Worm (Caenorhabditis elegans) whole organism, midembryonic: Measurements from ENCODE around the gene srap-1.
A peak's percentile ranks its signal among the peaks of the same experiment; 100 is the strongest.

Experiments
- T22C8.4 ChIP-seq: fragments of 200-800 bp; sonication (Bioruptor generic); IDR thresholded peaks from 2 replicates; pipeline ENCODE4 v1.3.6; 2022; ENCODE audit warnings: missing genetic modification characterization, missing compliant biosample characterization
- cog-1 ChIP-seq: sonication (generic microtip); optimal IDR thresholded peaks from 2 replicates; lab custom pipeline; 2016; ENCODE audit warnings: missing genetic modification characterization, missing compliant biosample characterization
- flt-1 ChIP-seq: fragments of 200-800 bp; sonication (Bioruptor generic); IDR thresholded peaks from 2 replicates; pipeline ENCODE4 v1.3.6; 2022; ENCODE audit warnings: missing genetic modification characterization, missing compliant biosample characterization
- klf-2 ChIP-seq: fragments of 200-800 bp; sonication (Bioruptor generic); conservative IDR thresholded peaks from 2 replicates; pipeline ENCODE4 v1.3.6; 2022; ENCODE audit warnings: missing genetic modification reagents, missing genetic modification characterization, missing compliant biosample characterization
- med-1 ChIP-seq: sonication (generic microtip); optimal IDR thresholded peaks from 2 replicates; lab custom pipeline; 2017; ENCODE audit warnings: missing genetic modification characterization, mild to moderate bottlenecking, missing compliant biosample characterization, antibody characterized with exemption, missing genetic modification reagents; ENCODE audit not compliant: insufficient read depth
- ref-1 ChIP-seq: fragments of 200-800 bp; sonication (Bioruptor generic); conservative IDR thresholded peaks from 2 replicates; pipeline ENCODE4 v1.3.6; 2022; ENCODE audit warnings: missing genetic modification reagents, missing genetic modification characterization, missing compliant biosample characterization
- tab-1 ChIP-seq: fragments of 200-800 bp; sonication (Bioruptor generic); IDR thresholded peaks from 2 replicates; pipeline ENCODE4 v1.3.6; 2022; ENCODE audit warnings: missing genetic modification characterization, missing compliant biosample characterization
- ztf-23 ChIP-seq: fragments of 200-800 bp; sonication (Bioruptor generic); IDR thresholded peaks from 2 replicates; pipeline ENCODE4 v1.3.6; 2022; ENCODE audit warnings: missing genetic modification reagents, missing genetic modification characterization, missing compliant biosample characterization
- ztf-29 ChIP-seq: fragments of 200-800 bp; sonication (Bioruptor generic); IDR thresholded peaks from 2 replicates; pipeline ENCODE4 v1.3.6; 2022; ENCODE audit warnings: missing genetic modification reagents, missing genetic modification characterization, missing compliant biosample characterization

srap-1 gene

ce11 chrII:11185728-11186127 lies 17.3 kb upstream of the srap-1 start, which contains the start of gene sfxn-1.2:
sfxn-1.2 (plus strand) TSS chrII:11186028.
- no peak for TF ChIP-seq ztf-23 (GFP tag; lab: Robert Waterston, UW)
- TF ChIP-seq flt-1 (GFP tag; lab: Robert Waterston, UW), result no peak
- no peak for TF ChIP-seq ref-1 (GFP tag; lab: Robert Waterston, UW)
- no peak for TF ChIP-seq tab-1 (GFP tag; lab: Robert Waterston, UW)
- TF ChIP-seq cog-1, result no peak
- no peak for TF ChIP-seq med-1 (GFP tag; lab: Kevin White, UChicago)
- TF ChIP-seq ztf-29, result no peak
- TF ChIP-seq T22C8.4 (GFP tag; lab: Robert Waterston, UW), result no peak
- TF ChIP-seq klf-2, result no peak

DNA sequence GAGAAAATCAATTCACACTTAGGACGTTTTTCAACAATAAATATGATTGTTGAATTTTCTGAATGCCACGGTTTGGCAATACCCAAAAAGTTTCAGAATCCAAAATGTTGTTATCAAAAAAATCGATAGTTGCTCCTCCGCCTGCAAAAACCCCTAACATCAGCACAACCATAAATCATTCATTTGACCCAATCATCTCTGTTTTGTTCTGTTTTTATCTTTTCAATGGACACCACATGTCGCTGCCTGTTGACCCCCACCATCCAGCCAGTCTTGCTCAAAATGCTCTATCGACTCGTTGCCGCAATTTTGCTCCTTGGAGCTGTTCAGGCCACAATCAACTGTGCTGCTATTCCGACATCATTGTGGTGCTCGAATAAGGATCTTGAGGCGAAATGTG lies 15.0 kb upstream of the srap-1 start, which contains the start of gene F37H8.5:
TSS of gene F37H8.5 (plus strand) at position 181 of the 400 bp plus-strand sequence.
- TF ChIP-seq cog-1, result no peak
- no peak for TF ChIP-seq ref-1 (GFP tag; lab: Robert Waterston, UW)
- no peak for TF ChIP-seq T22C8.4 (GFP tag; lab: Robert Waterston, UW)
- TF ChIP-seq ztf-23 (GFP tag; lab: Robert Waterston, UW), result no peak
- TF ChIP-seq flt-1 (GFP tag; lab: Robert Waterston, UW), result no peak

DNA sequence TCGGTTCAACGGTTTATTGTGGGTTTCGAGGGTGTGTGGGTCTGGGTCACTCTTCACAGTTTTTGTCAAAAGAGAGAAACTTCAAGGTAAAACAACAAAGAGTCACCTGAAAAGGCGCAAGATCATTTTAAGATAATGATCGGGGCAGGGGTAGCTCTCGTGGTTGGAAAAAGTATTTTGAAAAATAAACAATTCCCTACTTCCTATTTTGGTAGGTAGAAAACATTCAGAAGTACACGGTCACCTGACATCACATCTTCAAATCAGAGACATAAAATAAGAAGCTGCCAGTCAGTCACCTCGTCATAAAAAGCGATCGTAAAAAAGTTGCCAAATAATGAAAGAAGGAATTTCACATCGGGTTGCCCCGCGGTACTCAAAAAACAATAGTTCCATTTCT lies 10.5 kb upstream of the srap-1 start:
- TF ChIP-seq klf-2, result no peak
- no peak for TF ChIP-seq ztf-23 (GFP tag; lab: Robert Waterston, UW)
- no peak for TF ChIP-seq tab-1 (GFP tag; lab: Robert Waterston, UW)
- TF ChIP-seq ztf-29, result no peak
- no peak for TF ChIP-seq med-1 (GFP tag; lab: Kevin White, UChicago)
- TF ChIP-seq flt-1 (GFP tag; lab: Robert Waterston, UW), result no peak
- TF ChIP-seq cog-1, result no peak
- TF ChIP-seq T22C8.4 (GFP tag; lab: Robert Waterston, UW), result no peak
- TF ChIP-seq ref-1 (GFP tag; lab: Robert Waterston, UW), result no peak

- TF ChIP-seq tab-1 (GFP tag; lab: Robert Waterston, UW) (no peak), klf-2 (no peak), med-1 (GFP tag; lab: Kevin White, UChicago) (no peak)
Measured at ce11 chrII:11193523-11193922, 9.5 kb upstream of the srap-1 start.

DNA sequence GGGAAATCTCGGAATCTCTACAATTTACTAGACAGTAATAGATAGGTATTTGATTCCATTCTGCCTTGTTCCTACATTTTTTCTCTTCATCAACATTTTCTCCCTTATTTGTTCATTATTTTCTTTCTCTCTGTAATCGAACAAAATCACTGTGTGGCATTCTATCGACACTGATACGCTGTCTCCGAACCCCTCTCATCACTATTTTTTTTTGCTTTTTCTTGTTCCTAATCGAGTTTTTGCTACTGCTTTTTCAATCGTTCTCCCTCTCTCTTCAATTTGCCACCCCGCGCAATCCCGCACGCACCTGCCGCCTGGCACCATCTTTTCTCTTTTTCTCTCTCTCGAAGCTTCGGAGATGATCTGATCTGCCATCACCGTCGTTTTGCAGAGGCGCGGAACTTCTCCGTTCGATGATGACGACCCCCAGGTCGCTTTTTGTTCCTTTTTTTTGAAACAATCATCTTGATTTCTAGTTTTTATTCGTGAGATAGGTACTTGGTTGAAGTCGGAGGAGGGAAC lies 2.7 kb upstream of the srap-1 start:
- TF ChIP-seq T22C8.4 (GFP tag; lab: Robert Waterston, UW) (no peak), ref-1 (GFP tag; lab: Robert Waterston, UW) (no peak), ztf-23 (GFP tag; lab: Robert Waterston, UW) (no peak), ztf-29 (no peak), cog-1 (no peak), med-1 (GFP tag; lab: Kevin White, UChicago) (no peak), flt-1 (GFP tag; lab: Robert Waterston, UW) (no peak), klf-2 (no peak), tab-1 (GFP tag; lab: Robert Waterston, UW) (no peak)

- no peak for TF ChIP-seq T22C8.4 (GFP tag; lab: Robert Waterston, UW)
- TF ChIP-seq cog-1, result no peak
- TF ChIP-seq klf-2, result no peak
- TF ChIP-seq tab-1 (GFP tag; lab: Robert Waterston, UW), result no peak
- no peak for TF ChIP-seq flt-1 (GFP tag; lab: Robert Waterston, UW)
- TF ChIP-seq ref-1 (GFP tag; lab: Robert Waterston, UW), result no peak
Measured at ce11 chrII:11204731-11205130, 1.7 kb downstream of the srap-1 start.

- no peak for TF ChIP-seq med-1 (GFP tag; lab: Kevin White, UChicago)
Measured at ce11 chrII:11205783-11206182, 2.8 kb downstream of the srap-1 start.

- TF ChIP-seq tab-1 (GFP tag; lab: Robert Waterston, UW), result 0 out of 2 replicates have a peak, but pooled peaks have one; percentile 30
Measured at ce11 chrII:11211661-11212060, 8.6 kb downstream of the srap-1 start.

- TF ChIP-seq ztf-29 (no peak), tab-1 (GFP tag; lab: Robert Waterston, UW) (no peak), klf-2 (no peak), med-1 (GFP tag; lab: Kevin White, UChicago) (no peak), flt-1 (GFP tag; lab: Robert Waterston, UW) (no peak), ztf-23 (GFP tag; lab: Robert Waterston, UW) (no peak), cog-1 (no peak), ref-1 (GFP tag; lab: Robert Waterston, UW) (no peak), T22C8.4 (GFP tag; lab: Robert Waterston, UW) (no peak)
Measured at ce11 chrII:11221771-11222355, 18.8 kb downstream of the srap-1 start, which contains the start of gene plpr-1. plpr-1 (plus strand) TSS chrII:11222305.

- TF ChIP-seq cog-1, result no peak
- TF ChIP-seq T22C8.4 (GFP tag; lab: Robert Waterston, UW), result no peak
- no peak for TF ChIP-seq klf-2
Measured at ce11 chrII:11224045-11224481, 21.0 kb downstream of the srap-1 start.

DNA sequence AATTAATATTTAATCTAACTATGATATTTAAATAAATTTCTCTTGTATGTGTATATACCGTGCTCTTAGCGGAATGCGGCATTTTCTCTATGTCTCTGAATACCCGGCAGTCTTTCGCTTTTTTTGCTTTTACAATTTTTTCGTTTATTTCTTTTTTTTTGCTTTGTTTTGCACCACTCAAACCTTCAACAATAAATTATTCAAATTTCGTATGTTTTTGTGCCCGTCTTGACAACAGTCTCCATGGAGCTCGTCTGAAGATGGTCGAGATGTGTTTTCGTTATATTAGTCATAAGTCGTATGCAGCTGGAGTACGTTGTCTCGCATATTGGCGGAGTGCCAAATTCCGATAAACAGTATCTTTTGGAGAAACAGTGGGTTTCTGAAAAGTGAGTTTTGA lies 23.4 kb downstream of the srap-1 start, which contains the start of gene T06D8.2:
TSS of gene T06D8.2 (plus strand) at position 301 of the 400 bp plus-strand sequence.
- no peak for TF ChIP-seq cog-1
- no peak for TF ChIP-seq ztf-29
- TF ChIP-seq flt-1 (GFP tag; lab: Robert Waterston, UW), result no peak
- TF ChIP-seq T22C8.4 (GFP tag; lab: Robert Waterston, UW), result no peak
- no peak for TF ChIP-seq ztf-23 (GFP tag; lab: Robert Waterston, UW)
- TF ChIP-seq tab-1 (GFP tag; lab: Robert Waterston, UW), result no peak
- TF ChIP-seq ref-1 (GFP tag; lab: Robert Waterston, UW), result no peak
- no peak for TF ChIP-seq klf-2
- no peak for TF ChIP-seq med-1 (GFP tag; lab: Kevin White, UChicago)
